In the genomic region with DNA sequence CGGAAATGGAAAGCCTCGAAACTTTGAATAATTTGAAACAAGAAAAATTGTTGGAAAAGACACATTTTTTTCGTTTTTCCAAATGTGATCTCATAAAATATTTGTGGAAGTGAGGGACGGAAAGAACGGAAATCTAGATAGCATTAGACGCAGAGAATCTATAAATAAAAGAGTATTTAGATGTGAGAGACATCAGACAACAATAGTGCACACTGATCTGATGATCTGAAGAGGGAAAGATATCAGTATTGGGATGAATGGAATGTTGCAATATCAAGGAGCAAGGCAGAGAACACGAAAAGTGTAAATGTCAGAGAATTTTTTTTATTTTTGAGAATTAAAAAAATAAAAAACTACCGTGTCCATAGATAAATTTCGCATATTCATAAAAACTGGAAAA, we compare ENCODE assay signal across 5 worm cellular contexts.
TF ChIP-seq lines count a peak whose summit lies in the region.

No protein-coding gene starts in this region.

TF ChIP-seq in whole organism, L1 larva, 84 proteins besides CTCF, POLR2A, EP300 and RAD21:
- TF ChIP-seq rnt-1 (tag; optimal IDR thresholded peaks at IDR 0.05; lab: Kevin White, UChicago) (peak; percentile 10), lsy-2 (tag; optimal IDR thresholded peaks at IDR 0.05; lab: Kevin White, UChicago) (peak in 1 of 2 experiments; percentile 14), mep-1 (tag; optimal IDR thresholded peaks at IDR 0.05; lab: Kevin White, UChicago) (peak; percentile 1), unc-86 (tag; optimal IDR thresholded peaks at IDR 0.05; lab: Kevin White, UChicago) (no peak), efl-1 (optimal IDR thresholded peaks at IDR 0.05; lab: Kevin White, UChicago) (peak in 1 of 2 experiments; percentile 17), efl-1 (GFP tag; optimal IDR thresholded peaks at IDR 0.05 in 1 of 2; lab: Kevin White, UChicago) (no peak), sptf-1 (tag; optimal IDR thresholded peaks at IDR 0.05; lab: Kevin White, UChicago) (no peak), nhr-71 (tag; optimal IDR thresholded peaks at IDR 0.05; lab: Kevin White, UChicago) (peak; percentile 1), lin-14 (GFP tag; optimal IDR thresholded peaks at IDR 0.05; lab: Kevin White, UChicago) (peak; percentile 50), ztf-11 (tag; optimal IDR thresholded peaks at IDR 0.05; lab: Kevin White, UChicago) (no peak), zip-4 (GFP tag; optimal IDR thresholded peaks at IDR 0.05; lab: Kevin White, UChicago) (no peak), elt-2 (tag; optimal IDR thresholded peaks at IDR 0.05; lab: Kevin White, UChicago) (no peak)

TF ChIP-seq in whole organism, L3 larva, 47 proteins besides CTCF, POLR2A, EP300 and RAD21:
- TF ChIP-seq aly-2 (tag; optimal IDR thresholded peaks at IDR 0.05; lab: Kevin White, UChicago) (no peak), elt-2 (tag; optimal IDR thresholded peaks at IDR 0.05; lab: Kevin White, UChicago) (peak; percentile 3), pqm-1 (tag; optimal IDR thresholded peaks at IDR 0.05; lab: Kevin White, UChicago) (peak; percentile 16)

TF ChIP-seq in whole organism, L4 larva, 104 proteins besides CTCF, POLR2A, EP300 and RAD21:
- TF ChIP-seq hlh-11 (tag; optimal IDR thresholded peaks at IDR 0.05; lab: Kevin White, UChicago) (peak; percentile 1), dmd-6 (GFP tag; IDR thresholded peaks at IDR 0.05; lab: Robert Waterston, UW) (no peak), Y105C5A.15 (GFP tag; IDR thresholded peaks at IDR 0.05; lab: Robert Waterston, UW) (no peak)
TF ChIP-seq in whole organism, L4 larva: peak in this region for 1.

TF ChIP-seq in whole organism, mixed stage, embryonic, 35 proteins besides CTCF, POLR2A, EP300 and RAD21:
- TF ChIP-seq unc-120 (tag; optimal IDR thresholded peaks at IDR 0.05; lab: Kevin White, UChicago; ENCODE audit: poor library complexity, severe bottlenecking) (peak; percentile 56), ceh-43 (GFP tag; optimal IDR thresholded peaks at IDR 0.05; lab: Kevin White, UChicago) (no peak), tbx-8 (GFP tag; optimal IDR thresholded peaks at IDR 0.05; lab: Kevin White, UChicago) (no peak), mep-1 (tag; optimal IDR thresholded peaks at IDR 0.05; lab: Kevin White, UChicago) (no peak), flh-1 (GFP tag; optimal IDR thresholded peaks at IDR 0.05; lab: Kevin White, UChicago) (no peak), mab-5 (tag; optimal IDR thresholded peaks at IDR 0.05; lab: Kevin White, UChicago) (no peak), nhr-12 (tag; optimal IDR thresholded peaks at IDR 0.05; lab: Kevin White, UChicago) (no peak), blmp-1 (tag; optimal IDR thresholded peaks at IDR 0.05; lab: Kevin White, UChicago) (no peak), sem-2 (GFP tag; optimal IDR thresholded peaks at IDR 0.05; lab: Kevin White, UChicago) (no peak)
TF ChIP-seq in whole organism, mixed stage, embryonic: peak in this region for 1.

TF ChIP-seq in whole organism, young adult, 124 proteins besides CTCF, POLR2A, EP300 and RAD21:
- TF ChIP-seq egl-18 (GFP tag; IDR thresholded peaks at IDR 0.05; lab: Robert Waterston, UW), result no peak
- TF ChIP-seq hmg-1.2 (GFP tag; IDR thresholded peaks at IDR 0.05; lab: Robert Waterston, UW), result peak; percentile 9; the same call in 1 of the 2 replicates
